Worm (Caenorhabditis elegans): Measurements from ENCODE around the gene clec-204.
A peak's percentile ranks its signal among the peaks of the same experiment; 100 is the strongest.

The clec-204 gene

DNA sequence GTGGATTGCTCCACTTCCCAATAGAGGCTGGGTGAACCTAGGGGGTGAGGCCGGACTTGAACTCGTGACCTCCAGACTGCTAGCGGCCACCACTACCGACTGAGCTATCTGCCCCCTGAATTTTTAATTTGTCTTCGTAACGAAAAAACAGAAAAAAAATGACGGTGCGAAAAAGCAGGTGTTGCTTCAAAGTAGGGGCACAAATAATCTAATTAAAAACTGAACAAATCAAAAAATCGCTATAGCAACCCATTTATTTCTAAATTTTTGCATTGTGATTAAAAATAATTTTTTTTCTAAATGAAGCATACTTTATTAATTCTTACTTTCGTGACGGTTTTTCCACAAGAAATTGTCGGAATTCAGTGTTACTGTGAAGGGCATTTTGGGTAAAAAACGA lies 40.9 kb downstream of the clec-204 start, which contains the start of gene F36H9.10:
Gene F36H9.10 (plus strand): TSS at position 301 of the 400 bp plus-strand sequence.
- TF ChIP-seq ceh-9 (tag; optimal IDR thresholded peaks at IDR 0.05): no peak
- TF ChIP-seq pax-1 (tag; optimal IDR thresholded peaks at IDR 0.05): no peak
- TF ChIP-seq gmeb-2 (tag; optimal IDR thresholded peaks at IDR 0.05): no peak
- TF ChIP-seq pros-1 (tag; optimal IDR thresholded peaks at IDR 0.05): no peak
- TF ChIP-seq npax-4 (tag; optimal IDR thresholded peaks at IDR 0.05): no peak
- no peak for TF ChIP-seq ceh-2 (tag; optimal IDR thresholded peaks at IDR 0.05)
- no peak for TF ChIP-seq nhr-232 (tag; optimal IDR thresholded peaks at IDR 0.05)
- no peak for TF ChIP-seq C38D4.7 (GFP tag; optimal IDR thresholded peaks at IDR 0.05)
- no peak for TF ChIP-seq tbx-7 (tag; optimal IDR thresholded peaks at IDR 0.05)
- no peak for TF ChIP-seq ttx-3 (tag; optimal IDR thresholded peaks at IDR 0.05)
- no peak for TF ChIP-seq ceh-30 (tag; optimal IDR thresholded peaks at IDR 0.05)
- no peak for TF ChIP-seq zip-5 (tag; optimal IDR thresholded peaks at IDR 0.05)
- TF ChIP-seq odd-2 (tag; optimal IDR thresholded peaks at IDR 0.05): no peak
- TF ChIP-seq ceh-31 (tag; optimal IDR thresholded peaks at IDR 0.05): no peak

DNA sequence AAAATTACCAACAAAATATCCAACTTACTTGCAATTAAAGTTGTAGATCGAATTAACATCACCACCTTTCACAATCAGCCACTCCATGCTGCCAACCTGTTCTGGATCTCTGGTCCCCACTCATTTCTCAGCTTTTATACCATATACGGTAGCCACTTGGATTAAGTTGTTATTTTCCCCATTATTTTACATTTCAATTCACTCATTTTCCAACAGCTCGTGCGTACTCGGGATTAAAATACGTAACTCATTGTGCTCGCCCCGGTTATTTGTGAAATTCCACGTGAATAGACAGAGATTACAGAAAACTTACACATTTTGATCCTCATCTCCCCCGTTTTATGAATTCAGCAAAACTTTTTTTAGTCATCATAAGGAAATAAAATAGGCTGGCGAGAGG lies 46.1 kb downstream of the clec-204 start, which contains the start of gene srt-41:
Gene srt-41 (minus strand): TSS at position 101 of the 400 bp plus-strand sequence.
- no peak for TF ChIP-seq pha-4 (tag; optimal IDR thresholded peaks at IDR 0.05)
- no peak for TF ChIP-seq lin-11 (tag; optimal IDR thresholded peaks at IDR 0.05)
- TF ChIP-seq dve-1 (tag; optimal IDR thresholded peaks at IDR 0.05): no peak
- no peak for TF ChIP-seq sox-2 (GFP tag; IDR thresholded peaks at IDR 0.05)
- no peak for TF ChIP-seq pag-3 (tag; optimal IDR thresholded peaks at IDR 0.05; ENCODE audit: borderline replicate concordance)
- TF ChIP-seq ceh-30 (tag; optimal IDR thresholded peaks at IDR 0.05): no peak
- TF ChIP-seq elt-2 (tag; optimal IDR thresholded peaks at IDR 0.05): no peak
- TF ChIP-seq unc-3 (GFP tag; conservative IDR thresholded peaks at IDR 0.05): no peak
- TF ChIP-seq unc-3 (tag; optimal IDR thresholded peaks at IDR 0.05): no peak
- TF ChIP-seq Y22D7AL.16 (tag; optimal IDR thresholded peaks at IDR 0.05): no peak
- TF ChIP-seq T23F11.4 (GFP tag; optimal IDR thresholded peaks at IDR 0.05): no peak
- TF ChIP-seq K02D7.2 (tag; optimal IDR thresholded peaks at IDR 0.05): no peak

DNA sequence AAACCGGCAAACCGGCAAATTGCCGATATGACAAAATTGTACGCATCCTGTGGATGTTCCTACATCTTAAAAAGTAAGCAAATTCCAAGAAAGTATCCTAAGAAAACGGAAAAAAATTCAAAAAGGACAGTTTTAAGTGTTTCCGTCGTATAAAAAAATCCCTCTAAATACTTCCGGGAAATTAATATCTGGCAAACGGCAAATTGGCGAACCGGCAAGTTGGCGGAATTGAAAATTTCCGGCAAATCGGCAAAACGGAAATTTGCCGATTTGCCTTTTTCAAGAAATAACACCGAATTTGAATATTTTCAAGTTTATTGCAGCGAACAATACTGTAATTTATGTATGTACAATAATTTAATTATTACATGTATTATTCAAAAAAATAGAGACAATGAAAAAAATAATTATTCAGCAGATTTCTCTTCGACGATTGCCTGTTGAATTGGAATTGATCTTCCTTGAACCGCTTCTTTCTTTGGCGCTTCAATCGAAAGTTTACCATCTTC lies 47.1 kb downstream of the clec-204 start:
- no peak for TF ChIP-seq nhr-232 (tag; optimal IDR thresholded peaks at IDR 0.05)
- no peak for TF ChIP-seq nhr-11 (tag; optimal IDR thresholded peaks at IDR 0.05)
- no peak for TF ChIP-seq ceh-6 (GFP tag; optimal IDR thresholded peaks at IDR 0.05)
- TF ChIP-seq ceh-34 (tag; optimal IDR thresholded peaks at IDR 0.05): no peak
- TF ChIP-seq dve-1 (tag; optimal IDR thresholded peaks at IDR 0.05): no peak

DNA sequence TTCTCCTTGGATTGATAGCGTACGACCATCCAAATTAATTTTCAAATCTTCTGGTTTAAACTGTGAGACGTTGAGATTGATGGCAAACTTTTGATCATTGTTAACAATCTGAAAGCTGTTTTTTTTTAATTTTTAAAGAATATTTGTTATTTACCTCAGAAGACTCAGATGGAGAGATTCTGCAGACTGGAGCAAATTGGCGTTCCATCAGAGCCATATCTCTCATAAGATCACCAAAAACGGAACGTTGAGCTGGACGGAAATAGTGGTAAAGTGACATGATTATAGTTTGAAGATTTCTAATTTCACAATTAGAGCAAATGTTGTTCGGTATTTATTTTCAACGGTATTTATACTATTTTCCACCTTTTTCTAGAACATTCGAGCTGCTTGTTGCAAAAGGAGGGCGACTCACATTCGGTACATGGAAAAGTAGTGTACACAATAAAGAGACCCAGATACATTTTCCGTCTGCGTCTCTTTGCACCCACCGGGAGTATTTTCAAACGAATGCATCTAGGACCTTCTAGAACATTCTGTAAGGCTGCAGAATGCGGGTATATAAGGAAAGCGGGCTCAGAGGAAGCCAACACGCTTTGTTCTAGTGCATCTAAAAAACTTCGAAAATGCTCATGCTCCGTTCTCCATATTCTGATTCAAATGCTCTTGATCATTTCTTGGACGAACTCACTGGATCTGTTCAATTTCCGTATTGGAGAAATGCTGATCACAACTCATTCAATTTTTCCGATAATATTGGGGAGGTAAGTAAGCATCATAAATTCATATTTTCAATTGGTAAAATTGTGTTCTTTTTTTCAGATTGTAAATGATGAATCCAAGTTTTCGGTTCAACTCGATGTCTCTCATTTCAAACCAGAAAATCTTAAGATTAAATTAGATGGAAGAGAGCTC lies 47.9 kb downstream of the clec-204 start, which contains the start of the genes hsp-16.2 and hsp-16.41:
Gene hsp-16.2 (minus strand): TSS at position 313 of the 915 bp plus-strand sequence.
Gene hsp-16.41 (plus strand): TSS at position 534 of the 915 bp plus-strand sequence.
- TF ChIP-seq nfya-1 (tag; optimal IDR thresholded peaks at IDR 0.05) (peak; percentile 63), hlh-13 (GFP tag; optimal IDR thresholded peaks at IDR 0.05) (no peak), hlh-30 (tag; optimal IDR thresholded peaks at IDR 0.05; ENCODE audit: insufficient read depth) (no peak), ceh-6 (GFP tag; optimal IDR thresholded peaks at IDR 0.05) (no peak), lin-11 (tag; optimal IDR thresholded peaks at IDR 0.05) (no peak), ceh-48 (tag; optimal IDR thresholded peaks at IDR 0.05) (no peak), ceh-30 (tag; optimal IDR thresholded peaks at IDR 0.05) (peak; percentile 62), pha-2 (tag; optimal IDR thresholded peaks at IDR 0.05) (no peak), T23F11.4 (GFP tag; optimal IDR thresholded peaks at IDR 0.05) (no peak), K02D7.2 (tag; optimal IDR thresholded peaks at IDR 0.05) (no peak), unc-3 (GFP tag; conservative IDR thresholded peaks at IDR 0.05) (no peak), unc-3 (tag; optimal IDR thresholded peaks at IDR 0.05) (no peak), unc-42 (tag; optimal IDR thresholded peaks at IDR 0.05) (no peak), ceh-18 (tag; optimal IDR thresholded peaks at IDR 0.05) (no peak), fkh-6 (tag; optimal IDR thresholded peaks at IDR 0.05) (no peak), ahr-1 (tag; optimal IDR thresholded peaks at IDR 0.05) (no peak), eyg-1 (tag; optimal IDR thresholded peaks at IDR 0.05) (no peak), elt-4 (tag; optimal IDR thresholded peaks at IDR 0.05) (no peak), tbx-7 (tag; optimal IDR thresholded peaks at IDR 0.05) (no peak), ceh-19 (GFP tag; optimal IDR thresholded peaks at IDR 0.05) (no peak), syd-9 (tag; optimal IDR thresholded peaks at IDR 0.05) (no peak), hlh-15 (tag; optimal IDR thresholded peaks at IDR 0.05) (no peak), ztf-16 (tag; optimal IDR thresholded peaks at IDR 0.05) (no peak), rnt-1 (tag; optimal IDR thresholded peaks at IDR 0.05) (no peak), fax-1 (tag; optimal IDR thresholded peaks at IDR 0.05) (no peak), C38D4.7 (GFP tag; optimal IDR thresholded peaks at IDR 0.05) (no peak)

Data from whole organism, late embryonic.